Fruit fly (Drosophila melanogaster): ENCODE results near the gene CG33124.
A peak's percentile ranks its signal among the peaks of the same experiment; 100 is the strongest.

The CG33124 gene

DNA sequence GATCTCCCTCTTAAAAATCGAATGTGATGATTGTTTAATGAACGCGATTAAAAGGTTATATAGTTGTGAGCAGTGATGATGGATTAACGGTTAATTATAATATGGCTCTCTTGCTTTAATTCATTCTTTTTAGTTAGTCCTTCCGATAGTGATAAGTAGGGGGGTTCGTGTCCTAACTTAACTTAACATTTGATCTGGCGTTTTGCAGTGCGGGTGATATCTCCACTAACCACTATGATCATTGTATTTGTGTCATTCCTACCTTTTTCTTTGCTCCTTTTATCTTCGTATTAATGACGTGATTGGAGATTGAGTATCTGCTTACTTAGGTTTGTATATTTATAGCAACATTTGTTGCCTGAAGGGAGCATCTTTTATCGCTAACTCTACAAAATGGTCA is 13.6 kb downstream of the CG33124 start:
- TF ChIP-seq ovo (GFP tag; optimal IDR thresholded peaks at IDR 0.05) (no peak), kay (GFP tag; ENCODE audit: borderline replicate concordance) (no peak), pad (GFP tag; optimal IDR thresholded peaks at IDR 0.05) (peak; percentile 89), toe (GFP tag; optimal IDR thresholded peaks at IDR 0.05) (no peak), CG33017 (tag; optimal IDR thresholded peaks at IDR 0.05) (no peak)

DNA sequence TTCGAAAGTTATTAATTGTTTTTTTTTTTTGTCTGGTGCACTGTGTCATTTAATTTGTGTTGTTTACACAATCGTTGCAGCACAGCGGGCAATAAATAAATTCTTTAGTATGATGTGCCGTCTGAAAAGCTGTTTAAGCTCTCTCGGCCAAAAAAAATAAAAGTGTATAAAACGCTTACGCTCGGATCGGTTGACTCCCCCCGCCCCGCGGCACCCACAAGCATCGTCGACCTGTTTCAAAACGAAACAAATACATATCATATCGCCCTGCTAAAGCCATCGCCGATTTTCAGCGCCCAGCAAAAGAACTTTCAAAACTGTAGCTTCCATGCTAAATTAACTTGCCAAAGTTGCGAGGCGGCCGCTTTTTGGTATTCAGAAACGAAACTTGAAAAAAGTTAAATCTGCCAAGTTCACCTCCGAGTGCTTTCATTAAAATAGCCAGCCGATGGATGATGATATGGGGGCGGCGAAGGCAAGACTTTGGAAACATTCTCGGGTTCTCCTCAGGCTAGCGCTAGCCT is 14.5 kb downstream of the CG33124 start:
- TF ChIP-seq tj (GFP tag; optimal IDR thresholded peaks at IDR 0.05) (peak; percentile 38), Clk (GFP tag; optimal IDR thresholded peaks at IDR 0.05) (no peak), Hr96 (GFP tag; optimal IDR thresholded peaks at IDR 0.05) (no peak), kay (GFP tag; ENCODE audit: borderline replicate concordance) (no peak)

dm6 chr2L:2193357-2193780 is 15.5 kb downstream of the CG33124 start:
- TF ChIP-seq CG12768 (GFP tag; optimal IDR thresholded peaks at IDR 0.05) (peak; percentile 47), CG5204 (GFP tag; optimal IDR thresholded peaks at IDR 0.05) (no peak), Mnt (GFP tag; optimal IDR thresholded peaks at IDR 0.05) (peak; percentile 99), CG33017 (tag; optimal IDR thresholded peaks at IDR 0.05) (peak; percentile 16), Crg-1 (GFP tag; optimal IDR thresholded peaks at IDR 0.05) (peak; percentile 52), ovo (GFP tag; optimal IDR thresholded peaks at IDR 0.05) (peak; percentile 82), toe (GFP tag; optimal IDR thresholded peaks at IDR 0.05) (peak; percentile 54), Hr96 (GFP tag; optimal IDR thresholded peaks at IDR 0.05) (peak; percentile 83), cic (GFP tag; optimal IDR thresholded peaks at IDR 0.05) (peak; percentile 95), bab1 (GFP tag; optimal IDR thresholded peaks at IDR 0.05) (peak; percentile 85), cnc (optimal IDR thresholded peaks at IDR 0.05) (no peak), Clk (GFP tag; optimal IDR thresholded peaks at IDR 0.05) (peak; percentile 3), CG7045 (GFP tag; optimal IDR thresholded peaks at IDR 0.05) (peak; percentile 29), CG11617 (GFP tag; optimal IDR thresholded peaks at IDR 0.05) (peak; percentile 43), tj (GFP tag; optimal IDR thresholded peaks at IDR 0.05) (peak; percentile 92), CG1620 (GFP tag; optimal IDR thresholded peaks at IDR 0.05) (peak; percentile 76), kay (GFP tag; ENCODE audit: borderline replicate concordance) (no peak), pad (GFP tag; optimal IDR thresholded peaks at IDR 0.05) (peak; percentile 86), CG7101 (tag; optimal IDR thresholded peaks at IDR 0.05) (peak; percentile 39), CG14711 (tag; optimal IDR thresholded peaks at IDR 0.05) (peak; percentile 92)

dm6 chr2L:2192123-2192601 is 16.7 kb downstream of the CG33124 start, which contains the start of gene CG10874:
Gene CG10874 (minus strand): TSS chr2L:2192386.
- TF ChIP-seq tj (GFP tag; optimal IDR thresholded peaks at IDR 0.05) (no peak), Mnt (GFP tag; optimal IDR thresholded peaks at IDR 0.05) (peak; percentile 4), Crg-1 (GFP tag; optimal IDR thresholded peaks at IDR 0.05) (peak; percentile 29), CG33017 (tag; optimal IDR thresholded peaks at IDR 0.05) (no peak), bab1 (GFP tag; optimal IDR thresholded peaks at IDR 0.05) (peak; percentile 67), pad (GFP tag; optimal IDR thresholded peaks at IDR 0.05) (peak; percentile 10), ovo (GFP tag; optimal IDR thresholded peaks at IDR 0.05) (no peak), CG7045 (GFP tag; optimal IDR thresholded peaks at IDR 0.05) (no peak), CG5204 (GFP tag; optimal IDR thresholded peaks at IDR 0.05) (no peak), cic (GFP tag; optimal IDR thresholded peaks at IDR 0.05) (peak; percentile 13), CG12768 (GFP tag; optimal IDR thresholded peaks at IDR 0.05) (no peak), CG1620 (GFP tag; optimal IDR thresholded peaks at IDR 0.05) (peak; percentile 36), CG14711 (tag; optimal IDR thresholded peaks at IDR 0.05) (no peak), Hr96 (GFP tag; optimal IDR thresholded peaks at IDR 0.05) (no peak), cnc (optimal IDR thresholded peaks at IDR 0.05) (no peak), Clk (GFP tag; optimal IDR thresholded peaks at IDR 0.05) (no peak), CG11617 (GFP tag; optimal IDR thresholded peaks at IDR 0.05) (no peak), toe (GFP tag; optimal IDR thresholded peaks at IDR 0.05) (no peak), kay (GFP tag; ENCODE audit: borderline replicate concordance) (no peak), CG7101 (tag; optimal IDR thresholded peaks at IDR 0.05) (no peak)

DNA sequence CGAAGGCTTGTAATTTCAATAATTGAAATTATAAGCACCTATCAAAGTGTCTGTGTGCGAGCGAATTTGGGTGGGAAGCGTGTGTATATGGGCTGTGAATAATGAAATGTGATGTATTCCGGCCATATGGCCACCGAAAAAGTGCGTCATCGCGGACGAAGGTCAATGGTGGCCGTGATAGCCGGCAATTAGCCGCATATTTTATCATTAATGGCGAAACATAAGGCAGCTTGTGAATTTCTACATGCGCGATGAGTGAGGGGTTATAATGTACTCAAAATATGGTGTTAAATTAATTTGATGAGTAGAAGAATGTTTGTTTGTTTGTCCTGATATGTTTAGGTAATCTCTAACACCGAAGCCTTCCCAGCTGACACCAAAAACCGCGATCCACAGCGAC is 17.5 kb downstream of the CG33124 start:
- no peak for TF ChIP-seq Clk (GFP tag; optimal IDR thresholded peaks at IDR 0.05)

DNA sequence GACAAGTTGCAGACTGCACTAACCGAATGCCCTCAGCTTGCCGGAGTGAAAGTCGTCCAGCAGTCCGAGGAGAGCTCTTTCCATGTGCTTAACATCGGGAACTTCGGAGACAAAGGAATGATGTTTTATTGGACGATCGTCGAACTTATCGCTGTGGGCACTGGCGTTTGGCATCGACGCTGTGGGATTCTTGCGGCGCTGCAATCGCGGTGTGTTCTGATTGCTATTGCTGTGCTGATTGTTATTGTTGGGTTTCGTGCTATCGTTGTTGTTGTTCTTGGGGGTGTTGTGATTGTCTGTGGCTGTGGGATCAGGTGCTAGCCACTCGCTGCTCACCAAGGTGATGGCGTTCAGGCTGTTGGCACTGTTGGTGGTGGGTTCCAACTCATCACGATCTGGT is 18.2 kb downstream of the CG33124 start:
- TF ChIP-seq CG7045 (GFP tag; optimal IDR thresholded peaks at IDR 0.05) (no peak), cic (GFP tag; optimal IDR thresholded peaks at IDR 0.05) (no peak), bab1 (GFP tag; optimal IDR thresholded peaks at IDR 0.05) (no peak), CG12768 (GFP tag; optimal IDR thresholded peaks at IDR 0.05) (no peak), CG1620 (GFP tag; optimal IDR thresholded peaks at IDR 0.05) (no peak), toe (GFP tag; optimal IDR thresholded peaks at IDR 0.05) (no peak), tj (GFP tag; optimal IDR thresholded peaks at IDR 0.05) (no peak), CG14711 (tag; optimal IDR thresholded peaks at IDR 0.05) (no peak), CG5204 (GFP tag; optimal IDR thresholded peaks at IDR 0.05) (no peak), ovo (GFP tag; optimal IDR thresholded peaks at IDR 0.05) (no peak), kay (GFP tag; ENCODE audit: borderline replicate concordance) (no peak), Hr96 (GFP tag; optimal IDR thresholded peaks at IDR 0.05) (no peak), CG33017 (tag; optimal IDR thresholded peaks at IDR 0.05) (no peak), Clk (GFP tag; optimal IDR thresholded peaks at IDR 0.05) (no peak)

DNA sequence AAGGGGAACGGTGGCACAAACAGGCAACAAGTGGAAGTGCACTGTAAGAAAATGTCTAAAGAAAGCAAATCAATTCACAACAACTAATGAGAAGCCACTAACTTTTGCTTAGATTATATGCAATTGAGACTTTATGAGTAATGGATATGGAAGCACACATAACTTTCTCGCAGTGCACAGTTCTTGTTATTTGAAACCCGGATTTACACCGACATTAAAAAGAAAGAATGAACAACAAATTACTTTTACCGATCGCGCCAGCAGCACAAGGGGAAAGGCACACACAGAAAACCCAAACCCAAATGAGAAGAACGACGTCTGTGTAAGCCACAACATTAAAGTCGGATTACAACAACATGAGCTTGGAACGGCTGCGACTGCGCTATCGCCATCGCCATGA is 19.8 kb downstream of the CG33124 start:
- TF ChIP-seq CG5204 (GFP tag; optimal IDR thresholded peaks at IDR 0.05) (no peak), CG11617 (GFP tag; optimal IDR thresholded peaks at IDR 0.05) (no peak), tj (GFP tag; optimal IDR thresholded peaks at IDR 0.05) (no peak), Mnt (GFP tag; optimal IDR thresholded peaks at IDR 0.05) (no peak), ovo (GFP tag; optimal IDR thresholded peaks at IDR 0.05) (no peak), bab1 (GFP tag; optimal IDR thresholded peaks at IDR 0.05) (no peak), CG7045 (GFP tag; optimal IDR thresholded peaks at IDR 0.05) (no peak), CG14711 (tag; optimal IDR thresholded peaks at IDR 0.05) (no peak), Crg-1 (GFP tag; optimal IDR thresholded peaks at IDR 0.05) (no peak), CG7101 (tag; optimal IDR thresholded peaks at IDR 0.05) (no peak), cic (GFP tag; optimal IDR thresholded peaks at IDR 0.05) (no peak), cnc (optimal IDR thresholded peaks at IDR 0.05) (no peak), toe (GFP tag; optimal IDR thresholded peaks at IDR 0.05) (no peak)
